Worm (Caenorhabditis elegans) whole organism, L4/young adult: ENCODE measurements around the gene Y22D7AL.16.

ENCODE experiments used
- W03F9.2 ChIP-seq: fragments of 150-350 bp; optimal IDR thresholded peaks from 2 replicates; lab custom pipeline; 2014; ENCODE audit warnings: missing biosample characterization, missing genetic modification characterization
- dao-5 ChIP-seq: sonication (generic microtip); optimal IDR thresholded peaks from 2 replicates; lab custom pipeline; 2016; ENCODE audit warnings: missing genotype, missing genetic modification characterization, moderate library complexity, missing compliant biosample characterization

ce11 chrIII:1678671-1679070 is 13.7 kb upstream of the Y22D7AL.16 start:
- TF ChIP-seq dao-5 (tag; lab: Kevin White, UChicago) (no peak), W03F9.2 (tag; lab: Kevin White, UChicago) (no peak)
